Fruit fly (Drosophila melanogaster): ENCODE results near the gene CG11779.

The CG11779 gene

DNA sequence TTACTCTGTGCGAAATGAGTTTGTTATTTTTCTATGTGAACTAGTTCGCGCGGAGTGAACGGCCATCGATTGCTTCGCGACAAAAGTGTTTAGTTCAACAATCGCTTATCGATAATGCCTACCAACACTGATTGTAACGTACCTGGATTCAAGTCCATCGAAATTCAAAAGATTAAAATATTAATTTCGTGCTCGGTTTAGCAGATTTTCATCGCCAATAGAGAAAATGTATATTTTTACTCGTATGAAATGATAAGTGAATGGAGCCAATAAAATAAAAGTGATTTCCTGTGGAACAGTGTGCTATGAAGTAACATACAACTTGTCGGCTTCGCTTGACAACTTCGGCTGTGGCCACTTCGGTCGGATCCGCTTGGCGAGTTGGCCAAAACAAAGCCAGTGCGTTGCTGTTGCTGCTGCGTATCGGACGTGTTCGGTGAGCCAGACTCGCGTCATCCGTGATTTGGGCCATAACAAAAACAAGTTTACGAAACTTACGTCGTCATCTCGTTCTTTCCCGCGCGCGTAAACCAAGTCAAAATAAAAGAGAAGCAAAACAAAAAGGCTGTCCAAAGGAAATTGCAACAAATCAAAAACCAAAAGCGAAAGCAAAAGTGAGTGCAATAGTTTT lies 20.7 kb upstream of the CG11779 start, which contains the start of the genes CG5555 and myd (continued):
- TF ChIP-seq HLHmδ (GFP tag; optimal IDR thresholded peaks at IDR 0.05) (no peak), Bteb2 (GFP tag; optimal IDR thresholded peaks at IDR 0.05) (peak; percentile 35), CG12236 (GFP tag; optimal IDR thresholded peaks at IDR 0.05) (no peak), Ets97D (GFP tag; optimal IDR thresholded peaks at IDR 0.05) (peak; percentile 71), CG8290 (GFP tag; optimal IDR thresholded peaks at IDR 0.05) (no peak), CG8290 (tag; optimal IDR thresholded peaks at IDR 0.05) (peak in 1 of 2 experiments; percentile 63), ato (GFP tag; IDR thresholded peaks at IDR 0.05; ENCODE audit: partially characterized antibody) (peak; percentile 69; the same call in 1 of the 2 replicates), Lhr (GFP tag; optimal IDR thresholded peaks at IDR 0.05) (peak; percentile 1), so (GFP tag; IDR thresholded peaks at IDR 0.05) (0 out of 3 replicates have a peak, but pooled peaks have one; percentile 13), cad (GFP tag; optimal IDR thresholded peaks at IDR 0.05) (no peak), CG31388 (GFP tag; optimal IDR thresholded peaks at IDR 0.05) (no peak), al (GFP tag; IDR thresholded peaks at IDR 0.05) (no peak), Hmr (GFP tag; optimal IDR thresholded peaks at IDR 0.05) (peak; percentile 60), Aef1 (GFP tag; IDR thresholded peaks at IDR 0.05) (no peak; the same call in 2 of the 3 replicates), dm (GFP tag; optimal IDR thresholded peaks at IDR 0.05) (no peak), CG8478 (optimal IDR thresholded peaks at IDR 0.05) (no peak), Nf-YC (tag; optimal IDR thresholded peaks at IDR 0.05) (no peak), croc (GFP tag; conservative IDR thresholded peaks at IDR 0.05) (no peak), lab (GFP tag; optimal IDR thresholded peaks at IDR 0.05) (peak; percentile 13), mam (GFP tag; optimal IDR thresholded peaks at IDR 0.05) (peak; percentile 17), gsb (GFP tag; IDR thresholded peaks at IDR 0.05) (no peak), CG30403 (GFP tag; optimal IDR thresholded peaks at IDR 0.05) (peak; percentile 41), CG12071 (GFP tag; optimal IDR thresholded peaks at IDR 0.05) (no peak), dimm (GFP tag; IDR thresholded peaks at IDR 0.05) (no peak), pho (GFP tag; optimal IDR thresholded peaks at IDR 0.05) (peak; percentile 73), vfl (GFP tag; optimal IDR thresholded peaks at IDR 0.05) (peak; percentile 28), corto (GFP tag; optimal IDR thresholded peaks at IDR 0.05) (peak; percentile 32), odd (GFP tag; optimal IDR thresholded peaks at IDR 0.05) (no peak), cato (GFP tag; optimal IDR thresholded peaks at IDR 0.05; ENCODE audit: borderline replicate concordance) (no peak), CG12769 (tag; optimal IDR thresholded peaks at IDR 0.05) (peak; percentile 53), Sin3A (optimal IDR thresholded peaks at IDR 0.05) (peak; percentile 35), CG3407 (GFP tag; optimal IDR thresholded peaks at IDR 0.05) (no peak), ci (GFP tag; IDR thresholded peaks at IDR 0.05) (peak; percentile 59; the same call in 1 of the 3 replicates), Optix (GFP tag; IDR thresholded peaks at IDR 0.05) (peak; percentile 42; the same call in 1 of the 3 replicates), Dfd (GFP tag; optimal IDR thresholded peaks at IDR 0.05) (no peak), cwo (GFP tag; optimal IDR thresholded peaks at IDR 0.05) (no peak), exex (tag; optimal IDR thresholded peaks at IDR 0.05) (no peak), CG4854 (GFP tag; optimal IDR thresholded peaks at IDR 0.05) (no peak), Poxn (GFP tag; IDR thresholded peaks at IDR 0.05) (no peak), dpn (GFP tag; optimal IDR thresholded peaks at IDR 0.05) (peak; percentile 40 to 50), Ets65A (GFP tag) (no peak), mirr (GFP tag; optimal IDR thresholded peaks at IDR 0.05) (peak; percentile 21), CG6175 (GFP tag; IDR thresholded peaks at IDR 0.05) (no peak), CG14667 (GFP tag; IDR thresholded peaks at IDR 0.05) (no peak), tup (GFP tag; optimal IDR thresholded peaks at IDR 0.05) (no peak), nmo (GFP tag; optimal IDR thresholded peaks at IDR 0.05) (peak; percentile 44), Dip3 (GFP tag; optimal IDR thresholded peaks at IDR 0.05) (peak; percentile 18), BEAF-32 (GFP tag; optimal IDR thresholded peaks at IDR 0.05) (peak; percentile 67), CG17328 (GFP tag; IDR thresholded peaks at IDR 0.05) (peak; percentile 53), CG12155 (GFP tag; optimal IDR thresholded peaks at IDR 0.05) (peak; percentile 52), Gug (GFP tag; IDR thresholded peaks at IDR 0.05) (no peak), Rfx (GFP tag; IDR thresholded peaks at IDR 0.05) (peak; percentile 62)

Data from whole organism, embryonic.